Fruit fly (Drosophila melanogaster): ENCODE results near the gene CG6230.

DNA sequence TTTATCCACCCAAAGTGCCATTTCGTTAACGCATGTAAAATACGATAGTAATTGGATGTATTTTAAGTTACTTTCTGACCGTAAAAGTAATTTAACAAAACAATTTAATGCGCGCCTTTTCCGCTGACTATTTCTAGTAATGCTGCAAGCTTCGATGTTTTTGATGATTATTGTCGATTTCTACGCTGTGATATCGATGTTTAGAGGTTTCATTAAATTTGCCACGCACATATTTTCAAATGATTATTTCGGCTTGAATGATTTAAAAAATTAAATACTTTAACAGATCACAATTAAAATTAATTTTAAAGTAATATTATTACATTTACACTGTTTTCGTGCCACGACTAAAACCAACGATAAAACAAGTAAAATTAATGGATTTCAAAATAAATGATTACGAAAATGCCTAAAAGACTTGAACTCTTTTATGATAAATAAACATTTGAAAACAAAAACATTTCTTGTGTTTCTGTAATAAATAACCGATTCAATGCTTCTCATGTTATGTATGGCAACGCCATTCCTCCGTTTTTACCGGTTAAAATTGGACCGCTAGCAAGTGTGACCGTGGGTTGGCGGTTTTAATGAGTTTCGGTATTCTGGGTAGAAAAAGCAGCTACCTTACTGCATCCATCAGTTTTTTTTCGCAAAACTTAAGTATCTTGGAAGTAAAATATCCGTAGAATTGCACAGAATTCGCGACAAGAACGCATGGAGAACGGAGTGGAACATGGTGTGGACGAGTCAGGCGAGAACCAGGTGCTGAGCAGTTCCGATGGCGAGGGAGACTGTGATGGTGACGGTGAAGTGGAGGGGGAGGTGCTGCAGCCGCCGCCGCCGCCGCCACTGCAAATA is 10.3 kb upstream of the CG6230 start, which contains the start of the genes RfC38 and CG4751:
- TF ChIP-seq svp (GFP tag) (no peak), fd85E (GFP tag; optimal IDR thresholded peaks at IDR 0.05) (no peak), CG8319 (GFP tag; optimal IDR thresholded peaks at IDR 0.05) (no peak), Hr4 (GFP tag; optimal IDR thresholded peaks at IDR 0.05) (no peak), CG9139 (GFP tag; optimal IDR thresholded peaks at IDR 0.05) (no peak), Ets21C (GFP tag; optimal IDR thresholded peaks at IDR 0.05) (no peak), fd59A (GFP tag; optimal IDR thresholded peaks at IDR 0.05) (no peak), Eip93F (GFP tag; optimal IDR thresholded peaks at IDR 0.05) (no peak), CG4318 (GFP tag; optimal IDR thresholded peaks at IDR 0.05) (no peak), Met (GFP tag; optimal IDR thresholded peaks at IDR 0.05) (no peak)

All from whole organism, prepupa.